Fruit fly (Drosophila melanogaster) whole organism, embryonic: Measurements from ENCODE around the gene Sec5.

Source experiments
- ATbp ChIP-seq: fragments of 200-800 bp; sonication (Bioruptor generic); optimal IDR thresholded peaks from 2 replicates; lab custom pipeline; 2017; ENCODE audit warnings: missing biosample characterization, mild to moderate bottlenecking, missing genetic modification characterization, missing genetic modification reagents
- CG10366 ChIP-seq: fragments of 200-800 bp; sonication (Bioruptor generic); IDR thresholded peaks from 2 replicates; pipeline ENCODE4 v1.3.6; 2022; ENCODE audit warnings: missing biosample characterization, missing genetic modification characterization
- CG10431 ChIP-seq: fragments of 200-800 bp; sonication (Bioruptor generic); optimal IDR thresholded peaks from 3 replicates; lab custom pipeline; 2018; ENCODE audit warnings: missing biosample characterization, mild to moderate bottlenecking, missing genetic modification characterization
- CG11085 ChIP-seq: fragments of 200-800 bp; sonication (Bioruptor generic); IDR thresholded peaks from 2 replicates; pipeline ENCODE4 v1.3.6; 2022; ENCODE audit warnings: missing biosample characterization, missing genetic modification characterization
- CG11247 ChIP-seq: fragments of 200-800 bp; sonication (Bioruptor generic); IDR thresholded peaks from 2 replicates; pipeline ENCODE4 v1.3.6; 2022; ENCODE audit warnings: missing biosample characterization, missing genetic modification characterization
- CG1233 ChIP-seq: fragments of 200-800 bp; sonication (Bioruptor generic); optimal IDR thresholded peaks from 4 replicates; lab custom pipeline; 2018; ENCODE audit warnings: missing biosample characterization, mild to moderate bottlenecking, missing genetic modification characterization
- CG15073 ChIP-seq: fragments of 200-800 bp; sonication (Bioruptor generic); optimal IDR thresholded peaks from 2 replicates; lab custom pipeline; 2016; ENCODE audit warnings: missing biosample characterization, missing genetic modification characterization
- CG16779 ChIP-seq: fragments of 200-800 bp; sonication (Bioruptor generic); IDR thresholded peaks from 2 replicates; pipeline ENCODE4 v1.3.6; 2022; ENCODE audit warnings: missing biosample characterization, missing genetic modification characterization
- CG2678 ChIP-seq: fragments of 200-800 bp; sonication (Bioruptor generic); optimal IDR thresholded peaks from 3 replicates; lab custom pipeline; 2019; ENCODE audit warnings: missing biosample characterization, mild to moderate bottlenecking, missing genetic modification characterization, moderate library complexity
- CG2712 ChIP-seq: fragments of 200-800 bp; optimal IDR thresholded peaks from 3 replicates; lab custom pipeline; 2019; ENCODE audit warnings: missing biosample characterization, mild to moderate bottlenecking, missing genetic modification characterization, moderate library complexity
- CG32772 ChIP-seq: fragments of 200-800 bp; sonication (Bioruptor generic); IDR thresholded peaks from 2 replicates; pipeline ENCODE4 v1.3.6; 2022; ENCODE audit warnings: missing biosample characterization, missing genetic modification characterization
- CG3281 ChIP-seq: fragments of 200-800 bp; sonication (Bioruptor generic); optimal IDR thresholded peaks from 3 replicates; lab custom pipeline; 2017; ENCODE audit warnings: missing biosample characterization, mild to moderate bottlenecking, missing genetic modification characterization
- CG34422 ChIP-seq: fragments of 200-800 bp; sonication (Bioruptor generic); IDR thresholded peaks from 3 replicates; pipeline ENCODE4 v1.3.6; 2022; ENCODE audit warnings: missing biosample characterization, missing genetic modification characterization
- CG4282 ChIP-seq: fragments of 200-800 bp; sonication (Bioruptor generic); optimal IDR thresholded peaks from 2 replicates; lab custom pipeline; 2016; ENCODE audit warnings: missing biosample characterization, missing genetic modification characterization
- CG5245 ChIP-seq: fragments of 200-800 bp; sonication (Bioruptor generic); optimal IDR thresholded peaks from 3 replicates; lab custom pipeline; 2016; ENCODE audit warnings: missing biosample characterization, missing genetic modification characterization
- CG6254 ChIP-seq: fragments of 200-800 bp; sonication (Bioruptor generic); optimal IDR thresholded peaks from 3 replicates; lab custom pipeline; 2017; ENCODE audit warnings: mild to moderate bottlenecking, missing biosample characterization, missing genetic modification reagents, missing genetic modification characterization
- CG7928 ChIP-seq: fragments of 200-800 bp; sonication (Bioruptor generic); optimal IDR thresholded peaks from 2 replicates; lab custom pipeline; 2017; ENCODE audit warnings: missing biosample characterization, mild to moderate bottlenecking, missing genetic modification characterization
- CG8478 ChIP-seq: fragments of >200 bp; optimal IDR thresholded peaks from 2 replicates; lab custom pipeline; 2018
- Dbx ChIP-seq: fragments of 200-800 bp; sonication (Bioruptor generic); IDR thresholded peaks from 3 replicates; pipeline ENCODE4 v1.3.6; 2022; ENCODE audit warnings: missing biosample characterization, missing genetic modification characterization
- Dll ChIP-seq: fragments of 200-800 bp; sonication (Bioruptor generic); IDR thresholded peaks from 4 replicates; pipeline ENCODE4 v1.3.6; 2022; ENCODE audit warnings: missing biosample characterization, missing genetic modification characterization; ENCODE audit not compliant: partially characterized antibody
- GATAe ChIP-seq: fragments of 200-800 bp; sonication (Bioruptor generic); conservative IDR thresholded peaks from 2 replicates; pipeline ENCODE4 v1.3.6; 2022; ENCODE audit warnings: missing biosample characterization, missing genetic modification characterization
- H15 ChIP-seq: fragments of 200-800 bp; sonication (Bioruptor generic); IDR thresholded peaks from 3 replicates; pipeline ENCODE4 v1.3.6; 2022; ENCODE audit warnings: missing biosample characterization, missing genetic modification characterization
- HHEX ChIP-seq: fragments of 200-800 bp; sonication (Bioruptor generic); optimal IDR thresholded peaks from 3 replicates; lab custom pipeline; 2017; ENCODE audit warnings: missing biosample characterization, mild to moderate bottlenecking, missing genetic modification characterization, missing genetic modification reagents
- Med ChIP-seq: fragments of 200-800 bp; sonication (Bioruptor generic); peaks from one replicate; lab custom pipeline; 2016; ENCODE audit warnings: missing biosample characterization, missing genetic modification characterization, mild to moderate bottlenecking, inconsistent platforms, moderate library complexity
- Sry-δ ChIP-seq: fragments of 200-800 bp; sonication (Bioruptor generic); optimal IDR thresholded peaks from 2 replicates; lab custom pipeline; 2016; ENCODE audit warnings: missing biosample characterization, missing genetic modification characterization
- ab ChIP-seq: fragments of 200-800 bp; sonication (Bioruptor generic); optimal IDR thresholded peaks from 2 replicates; lab custom pipeline; 2016; ENCODE audit warnings: missing biosample characterization, missing genetic modification characterization
- amos ChIP-seq: fragments of 200-800 bp; sonication (Bioruptor generic); IDR thresholded peaks from 2 replicates; pipeline ENCODE4 v1.3.6; 2022; ENCODE audit warnings: missing biosample characterization, missing genetic modification characterization; ENCODE audit not compliant: partially characterized antibody
- bbx ChIP-seq: fragments of 200-800 bp; sonication (Bioruptor generic); IDR thresholded peaks from 2 replicates; pipeline ENCODE4 v1.3.6; 2022; ENCODE audit warnings: missing biosample characterization, missing genetic modification characterization; ENCODE audit not compliant: partially characterized antibody
- cas ChIP-seq: fragments of 200-800 bp; sonication (Bioruptor generic); IDR thresholded peaks from 2 replicates; pipeline ENCODE4 v1.3.6; 2022; ENCODE audit warnings: missing biosample characterization, missing genetic modification characterization
- chif ChIP-seq, 2 experiments: fragments of 200-800 bp; sonication (Bioruptor generic); optimal IDR thresholded peaks; 3 replicates each; lab custom pipeline; 2016; ENCODE audit warnings: missing biosample characterization in 2 of 2, missing genetic modification characterization in 2 of 2
- chinmo ChIP-seq: fragments of 200-800 bp; sonication (Bioruptor generic); IDR thresholded peaks from 4 replicates; pipeline ENCODE4 v1.3.6; 2022; ENCODE audit warnings: missing biosample characterization, missing genetic modification characterization; ENCODE audit not compliant: partially characterized antibody
- corto ChIP-seq: fragments of 200-800 bp; sonication (Bioruptor generic); optimal IDR thresholded peaks from 2 replicates; lab custom pipeline; 2016; ENCODE audit warnings: missing biosample characterization, mild to moderate bottlenecking, missing genetic modification characterization, moderate library complexity
- danr ChIP-seq: fragments of 200-800 bp; sonication (Bioruptor generic); IDR thresholded peaks from 2 replicates; pipeline ENCODE4 v1.3.6; 2022; ENCODE audit warnings: missing biosample characterization, missing genetic modification characterization
- dimm ChIP-seq: fragments of 200-800 bp; sonication (Bioruptor generic); IDR thresholded peaks from 2 replicates; pipeline ENCODE4 v1.3.6; 2022; ENCODE audit warnings: missing biosample characterization, missing genetic modification characterization
- dysf ChIP-seq: fragments of 200-800 bp; sonication (Bioruptor generic); IDR thresholded peaks from 3 replicates; pipeline ENCODE4 v1.3.6; 2022; ENCODE audit warnings: missing biosample characterization, missing genetic modification characterization
- grau ChIP-seq: fragments of 200-800 bp; optimal IDR thresholded peaks from 3 replicates; lab custom pipeline; 2019; ENCODE audit warnings: missing biosample characterization, mild to moderate bottlenecking, missing genetic modification characterization, moderate library complexity
- hbn ChIP-seq: fragments of 200-800 bp; sonication (Bioruptor generic); IDR thresholded peaks from 2 replicates; pipeline ENCODE4 v1.3.6; 2022; ENCODE audit warnings: missing biosample characterization, missing genetic modification characterization; ENCODE audit not compliant: partially characterized antibody
- jigr1 ChIP-seq: fragments of 200-800 bp; sonication (Bioruptor generic); IDR thresholded peaks from 3 replicates; pipeline ENCODE4 v1.3.6; 2022; ENCODE audit warnings: missing biosample characterization, missing genetic modification characterization
- luna ChIP-seq: fragments of 200-800 bp; sonication (Bioruptor generic); optimal IDR thresholded peaks from 2 replicates; lab custom pipeline; 2016; ENCODE audit warnings: missing biosample characterization, missing genetic modification characterization
- nau ChIP-seq: fragments of 200-800 bp; sonication (Bioruptor generic); optimal IDR thresholded peaks from 3 replicates; lab custom pipeline; 2017; ENCODE audit warnings: missing biosample characterization, mild to moderate bottlenecking, missing genetic modification characterization, missing genetic modification reagents
- pb ChIP-seq: fragments of 200-800 bp; sonication (Bioruptor generic); optimal IDR thresholded peaks from 3 replicates; lab custom pipeline; 2016; ENCODE audit warnings: missing biosample characterization, missing genetic modification characterization
- phol ChIP-seq: fragments of 200-800 bp; sonication (Bioruptor generic); optimal IDR thresholded peaks from 3 replicates; lab custom pipeline; 2018; ENCODE audit warnings: missing biosample characterization, mild to moderate bottlenecking, missing genetic modification characterization, moderate library complexity
- ro ChIP-seq: fragments of 200-800 bp; sonication (Bioruptor generic); IDR thresholded peaks from 2 replicates; pipeline ENCODE4 v1.3.6; 2022; ENCODE audit warnings: missing biosample characterization, missing genetic modification characterization
- scrt ChIP-seq: fragments of 200-800 bp; sonication (Bioruptor generic); optimal IDR thresholded peaks from 2 replicates; lab custom pipeline; 2018; ENCODE audit warnings: missing biosample characterization, mild to moderate bottlenecking, missing genetic modification characterization, moderate library complexity
- slp2 ChIP-seq: fragments of 200-800 bp; sonication (Bioruptor generic); optimal IDR thresholded peaks from 2 replicates; lab custom pipeline; 2016; ENCODE audit warnings: missing biosample characterization, missing genetic modification characterization
- sna ChIP-seq: fragments of 200-800 bp; sonication (Bioruptor generic); IDR thresholded peaks from 2 replicates; pipeline ENCODE4 v1.3.6; 2022; ENCODE audit warnings: missing biosample characterization, missing genetic modification characterization; ENCODE audit not compliant: partially characterized antibody
- wdn ChIP-seq: fragments of 200-800 bp; sonication (Bioruptor generic); IDR thresholded peaks from 2 replicates; pipeline ENCODE4 v1.3.6; 2022; ENCODE audit warnings: missing biosample characterization, missing genetic modification characterization
- z ChIP-seq: fragments of 200-800 bp; sonication (Bioruptor generic); IDR thresholded peaks from 3 replicates; pipeline ENCODE4 v1.3.6; 2022; ENCODE audit warnings: missing biosample characterization, missing genetic modification characterization
- zen ChIP-seq: fragments of 200-800 bp; sonication (Bioruptor generic); optimal IDR thresholded peaks from 3 replicates; lab custom pipeline; 2018; ENCODE audit warnings: missing biosample characterization, mild to moderate bottlenecking, missing genetic modification characterization, moderate library complexity

The Sec5 gene

dm6 chr2L:3507209-3508164 is 50.4 kb downstream of the Sec5 start, which contains the start of gene tim (continued):
- TF ChIP-seq Sry-δ (GFP tag; lab: Kevin White, UChicago) (no peak), amos (GFP tag; lab: Robert Waterston, UW) (no peak), pb (GFP tag; lab: Kevin White, UChicago) (no peak), sna (GFP tag; lab: Robert Waterston, UW) (no peak), GATAe (GFP tag; lab: Robert Waterston, UW) (no peak), CG1233 (GFP tag; lab: Kevin White, UChicago) (no peak), CG34422 (peak; percentile 53; the same call in 1 of the 3 replicates), CG11085 (GFP tag; lab: Robert Waterston, UW) (no peak), CG8478 (lab: Kevin White, UChicago) (no peak), chinmo (GFP tag; lab: Robert Waterston, UW) (peak; percentile 67; the same call in 1 of the 4 replicates), CG2712 (no peak), Med (GFP tag; lab: Kevin White, UChicago) (peak; percentile 29), CG32772 (no peak), CG11247 (no peak), CG5245 (GFP tag; lab: Kevin White, UChicago) (no peak), z (GFP tag; lab: Robert Waterston, UW) (peak; percentile 18; the same call in 1 of the 3 replicates), CG4282 (GFP tag; lab: Kevin White, UChicago) (no peak), CG10431 (no peak), grau (tag; lab: Kevin White, UChicago) (peak; percentile 56), danr (no peak), CG7928 (no peak), nau (GFP tag; lab: Kevin White, UChicago) (no peak), CG10366 (peak; percentile 42), cas (GFP tag; lab: Robert Waterston, UW) (no peak), CG2678 (tag; lab: Kevin White, UChicago) (no peak), CG3281 (GFP tag; lab: Kevin White, UChicago) (no peak), phol (tag; lab: Kevin White, UChicago) (peak; percentile 64), dimm (GFP tag; lab: Robert Waterston, UW) (no peak), luna (GFP tag; lab: Kevin White, UChicago) (no peak), HHEX (no peak), ro (no peak), wdn (GFP tag; lab: Robert Waterston, UW) (no peak), Dbx (GFP tag; lab: Robert Waterston, UW) (0 out of 3 replicates have a peak, but pooled peaks have one; percentile 7), H15 (GFP tag; lab: Robert Waterston, UW) (no peak), ATbp (peak; percentile 46), bbx (GFP tag; lab: Robert Waterston, UW) (peak; percentile 57), slp2 (GFP tag; lab: Kevin White, UChicago) (no peak), zen (no peak), CG15073 (GFP tag; lab: Kevin White, UChicago) (no peak), chif (GFP tag; optimal IDR thresholded peaks at IDR 0.05; lab: Kevin White, UChicago) (no peak), scrt (GFP tag; lab: Kevin White, UChicago) (no peak), CG16779 (GFP tag; lab: Robert Waterston, UW) (no peak), hbn (GFP tag; lab: Robert Waterston, UW) (no peak), jigr1 (GFP tag; lab: Robert Waterston, UW) (no peak), dysf (GFP tag; lab: Robert Waterston, UW) (0 out of 3 replicates have a peak, but pooled peaks have one; percentile 36), Dll (no peak), ab (GFP tag; lab: Kevin White, UChicago) (no peak), CG6254 (GFP tag; lab: Kevin White, UChicago) (peak; percentile 21), corto (no peak)
